Worm (Caenorhabditis elegans) whole organism, early embryonic: ENCODE measurements around the gene lec-7.

ENCODE experiments used
- B0310.2 ChIP-seq: sonication (generic microtip); optimal IDR thresholded peaks from 2 replicates; lab custom pipeline; 2016; ENCODE audit warnings: mild to moderate bottlenecking, missing genetic modification characterization, missing compliant biosample characterization
- F13C5.2 ChIP-seq: sonication (generic microtip); optimal IDR thresholded peaks from 2 replicates; lab custom pipeline; 2017; ENCODE audit warnings: mild to moderate bottlenecking, missing genetic modification characterization, inconsistent platforms, missing compliant biosample characterization
- ama-1 ChIP-seq: fragments of 150-350 bp; optimal IDR thresholded peaks from 2 replicates; lab custom pipeline; 2014
- ceh-13 ChIP-seq: fragments of 200-800 bp; sonication (Bioruptor generic); optimal IDR thresholded peaks from 2 replicates; lab custom pipeline; 2018; ENCODE audit warnings: mild to moderate bottlenecking, missing genetic modification characterization, missing compliant biosample characterization
- ceh-36 ChIP-seq: sonication (generic microtip); optimal IDR thresholded peaks from 2 replicates; lab custom pipeline; 2016; ENCODE audit warnings: missing genetic modification characterization, inconsistent platforms, missing compliant biosample characterization
- hmbx-1 ChIP-seq: sonication (generic microtip); optimal IDR thresholded peaks from 2 replicates; lab custom pipeline; 2016; ENCODE audit warnings: mild to moderate bottlenecking, missing genetic modification characterization, missing compliant biosample characterization
- pes-1 ChIP-seq: fragments of 200-800 bp; sonication (Bioruptor generic); IDR thresholded peaks from 2 replicates; pipeline ENCODE4 v1.3.6; 2022; ENCODE audit warnings: missing genetic modification reagents, missing genetic modification characterization, missing compliant biosample characterization
- scrt-1 ChIP-seq: fragments of 200-800 bp; sonication (Bioruptor generic); IDR thresholded peaks from 2 replicates; pipeline ENCODE4 v1.3.6; 2022; ENCODE audit warnings: missing genetic modification characterization, missing compliant biosample characterization
- tbx-37 ChIP-seq: fragments of 200-800 bp; sonication (Bioruptor generic); conservative IDR thresholded peaks from 2 replicates; pipeline ENCODE4 v1.3.6; 2022; ENCODE audit warnings: missing genetic modification reagents, missing genetic modification characterization, missing compliant biosample characterization
- tra-4 ChIP-seq: sonication (generic microtip); optimal IDR thresholded peaks from 2 replicates; lab custom pipeline; 2017; ENCODE audit warnings: missing genetic modification characterization, missing compliant biosample characterization

- TF ChIP-seq hmbx-1 (tag; lab: Kevin White, UChicago) (no peak), scrt-1 (GFP tag; lab: Robert Waterston, UW) (peak; percentile 58; the same call in 1 of the 2 replicates), tbx-37 (no peak), tra-4 (no peak), ceh-13 (GFP tag; lab: Kevin White, UChicago) (no peak), B0310.2 (tag; lab: Kevin White, UChicago) (no peak), ama-1 (no peak), F13C5.2 (tag; lab: Kevin White, UChicago) (no peak), pes-1 (GFP tag; lab: Robert Waterston, UW) (no peak), ceh-36 (tag; lab: Kevin White, UChicago) (no peak)
These were observed 19.5 kb upstream of the lec-7 start for ce11 chrX:9832370-9832769.
